Fruit fly (Drosophila melanogaster) whole organism, prepupa: Measurements from ENCODE around the gene Rbfox1.
A peak's percentile ranks its signal among the peaks of the same experiment; 100 is the strongest.

Source experiments
- Blimp-1 ChIP-seq: fragments of 200-800 bp; sonication (Bioruptor generic); optimal IDR thresholded peaks from 3 replicates; lab custom pipeline; 2017; ENCODE audit warnings: missing biosample characterization, missing genetic modification characterization, mild to moderate bottlenecking, moderate library complexity, missing genetic modification reagents
- CG10631 ChIP-seq: fragments of 200-800 bp; sonication (Bioruptor generic); optimal IDR thresholded peaks from 2 replicates; lab custom pipeline; 2016; ENCODE audit warnings: missing biosample characterization, missing genetic modification characterization
- CG10669 ChIP-seq: fragments of 200-800 bp; sonication (Bioruptor generic); optimal IDR thresholded peaks from 3 replicates; lab custom pipeline; 2018; ENCODE audit warnings: missing biosample characterization, mild to moderate bottlenecking, missing genetic modification characterization, moderate library complexity
- CG11294 ChIP-seq: fragments of 200-800 bp; sonication (Bioruptor generic); IDR thresholded peaks from 2 replicates; pipeline ENCODE4 v1.3.6; 2022; ENCODE audit warnings: missing biosample characterization, missing genetic modification characterization
- CG11902 ChIP-seq: fragments of 200-800 bp; sonication (Bioruptor generic); optimal IDR thresholded peaks from 3 replicates; lab custom pipeline; 2016; ENCODE audit warnings: missing biosample characterization, missing genetic modification characterization
- CG15336 ChIP-seq: fragments of 200-800 bp; sonication (Bioruptor generic); IDR thresholded peaks from 2 replicates; pipeline ENCODE4 v1.3.6; 2022; ENCODE audit warnings: missing biosample characterization, missing genetic modification characterization
- CG1621 ChIP-seq: fragments of 200-800 bp; sonication (Bioruptor generic); optimal IDR thresholded peaks from 3 replicates; lab custom pipeline; 2018; ENCODE audit warnings: missing biosample characterization, mild to moderate bottlenecking, missing genetic modification characterization
- CG32006 ChIP-seq: fragments of 200-800 bp; sonication (Bioruptor generic); optimal IDR thresholded peaks from 3 replicates; lab custom pipeline; 2017; ENCODE audit warnings: missing biosample characterization, mild to moderate bottlenecking, missing genetic modification characterization
- CG34406 ChIP-seq: fragments of 200-800 bp; sonication (Bioruptor generic); optimal IDR thresholded peaks from 3 replicates; lab custom pipeline; 2016; ENCODE audit warnings: missing biosample characterization, missing genetic modification characterization
- CG4318 ChIP-seq: fragments of 200-800 bp; sonication (Bioruptor generic); optimal IDR thresholded peaks from 3 replicates; lab custom pipeline; 2017; ENCODE audit warnings: missing biosample characterization, mild to moderate bottlenecking, missing genetic modification characterization
- CG6163 ChIP-seq: fragments of 200-800 bp; sonication (Bioruptor generic); IDR thresholded peaks from 3 replicates; pipeline ENCODE4 v1.3.6; 2022; ENCODE audit warnings: missing biosample characterization, missing genetic modification characterization
- CG6792 ChIP-seq: fragments of 200-800 bp; sonication (Bioruptor generic); optimal IDR thresholded peaks from 3 replicates; lab custom pipeline; 2016; ENCODE audit warnings: missing biosample characterization, missing genetic modification characterization
- CG6808 ChIP-seq: fragments of 200-800 bp; sonication (Bioruptor generic); optimal IDR thresholded peaks from 3 replicates; lab custom pipeline; 2017; ENCODE audit warnings: missing biosample characterization, missing genetic modification characterization, mild to moderate bottlenecking, moderate library complexity, missing genetic modification reagents
- CG6854 ChIP-seq: fragments of 200-800 bp; sonication (Bioruptor generic); optimal IDR thresholded peaks from 2 replicates; lab custom pipeline; 2017; ENCODE audit warnings: missing biosample characterization, mild to moderate bottlenecking, missing genetic modification characterization
- CG7368 ChIP-seq: fragments of 200-800 bp; sonication (Bioruptor generic); optimal IDR thresholded peaks from 3 replicates; lab custom pipeline; 2016; ENCODE audit warnings: missing biosample characterization, missing genetic modification characterization
- CG8119 ChIP-seq: fragments of 200-800 bp; sonication (Bioruptor generic); IDR thresholded peaks from 3 replicates; pipeline ENCODE4 v1.3.6; 2022; ENCODE audit warnings: missing biosample characterization, missing genetic modification characterization
- CG8319 ChIP-seq: fragments of 200-800 bp; sonication (Bioruptor generic); optimal IDR thresholded peaks from 3 replicates; lab custom pipeline; 2016; ENCODE audit warnings: missing biosample characterization, missing genetic modification characterization
- CG8632 ChIP-seq: fragments of 200-800 bp; sonication (Bioruptor generic); optimal IDR thresholded peaks from 3 replicates; lab custom pipeline; 2016; ENCODE audit warnings: missing biosample characterization, missing genetic modification characterization
- CG9139 ChIP-seq: fragments of 200-800 bp; sonication (Bioruptor generic); optimal IDR thresholded peaks from 3 replicates; lab custom pipeline; 2017; ENCODE audit warnings: missing biosample characterization, mild to moderate bottlenecking, missing genetic modification characterization
- Eip75B ChIP-seq: fragments of 200-800 bp; sonication (Bioruptor generic); optimal IDR thresholded peaks from 3 replicates; lab custom pipeline; 2016; ENCODE audit warnings: missing biosample characterization, missing genetic modification characterization
- Eip93F ChIP-seq: fragments of 200-800 bp; sonication (Bioruptor generic); optimal IDR thresholded peaks from 2 replicates; lab custom pipeline; 2016; ENCODE audit warnings: missing biosample characterization, mild to moderate bottlenecking, missing genetic modification characterization
- Ets21C ChIP-seq: fragments of 200-800 bp; sonication (Bioruptor generic); optimal IDR thresholded peaks from 3 replicates; lab custom pipeline; 2016; ENCODE audit warnings: missing biosample characterization, missing genetic modification characterization
- Ets96B ChIP-seq: fragments of 200-800 bp; optimal IDR thresholded peaks from 2 replicates; lab custom pipeline; 2019; ENCODE audit warnings: missing biosample characterization, mild to moderate bottlenecking, missing genetic modification characterization, moderate library complexity
- Gug ChIP-seq: fragments of 200-800 bp; sonication (Bioruptor generic); IDR thresholded peaks from 2 replicates; pipeline ENCODE4 v1.3.6; 2022; ENCODE audit warnings: missing biosample characterization, missing genetic modification characterization
- Hr39 ChIP-seq: fragments of 200-800 bp; sonication (Bioruptor generic); optimal IDR thresholded peaks from 2 replicates; lab custom pipeline; 2016; ENCODE audit warnings: missing biosample characterization, missing genetic modification characterization
- Hr4 ChIP-seq: fragments of 200-800 bp; sonication (Bioruptor generic); optimal IDR thresholded peaks from 3 replicates; lab custom pipeline; 2016; ENCODE audit warnings: missing biosample characterization, missing genetic modification characterization
- Lpt ChIP-seq: fragments of 200-800 bp; sonication (Bioruptor generic); optimal IDR thresholded peaks from 3 replicates; lab custom pipeline; 2016; ENCODE audit warnings: missing biosample characterization, missing genetic modification characterization
- OdsH ChIP-seq: fragments of 200-800 bp; sonication (Bioruptor generic); optimal IDR thresholded peaks from 3 replicates; lab custom pipeline; 2016; ENCODE audit warnings: missing biosample characterization, missing genetic modification characterization
- Smox ChIP-seq: fragments of 200-800 bp; sonication (Bioruptor generic); optimal IDR thresholded peaks from 3 replicates; lab custom pipeline; 2016; ENCODE audit warnings: missing biosample characterization, missing genetic modification characterization
- Sox15 ChIP-seq: fragments of 200-800 bp; sonication (Bioruptor generic); optimal IDR thresholded peaks from 3 replicates; lab custom pipeline; 2016; ENCODE audit warnings: missing biosample characterization, missing genetic modification characterization
- achi ChIP-seq: fragments of 200-800 bp; sonication (Bioruptor generic); optimal IDR thresholded peaks from 3 replicates; lab custom pipeline; 2016; ENCODE audit warnings: missing biosample characterization, missing genetic modification characterization
- acj6 ChIP-seq: fragments of 200-800 bp; sonication (Bioruptor generic); optimal IDR thresholded peaks from 3 replicates; lab custom pipeline; 2016; ENCODE audit warnings: missing biosample characterization, missing genetic modification characterization
- cyc ChIP-seq: fragments of 200-800 bp; sonication (Bioruptor generic); optimal IDR thresholded peaks from 3 replicates; lab custom pipeline; 2016; ENCODE audit warnings: missing biosample characterization, missing genetic modification characterization
- dac ChIP-seq: fragments of 200-800 bp; sonication (Bioruptor generic); optimal IDR thresholded peaks from 2 replicates; lab custom pipeline; 2017; ENCODE audit warnings: missing biosample characterization, mild to moderate bottlenecking, missing genetic modification characterization
- dsx ChIP-seq: fragments of 200-800 bp; optimal IDR thresholded peaks from 3 replicates; lab custom pipeline; 2019; ENCODE audit warnings: missing biosample characterization, mild to moderate bottlenecking, missing genetic modification characterization, moderate library complexity; ENCODE audit not compliant: poor library complexity, severe bottlenecking
- eg ChIP-seq: fragments of 200-800 bp; sonication (Bioruptor generic); IDR thresholded peaks from 3 replicates; pipeline ENCODE4 v1.3.6; 2022; ENCODE audit warnings: missing biosample characterization, missing genetic modification characterization
- esn ChIP-seq: fragments of 200-800 bp; sonication (Bioruptor generic); optimal IDR thresholded peaks from 2 replicates; lab custom pipeline; 2016; ENCODE audit warnings: missing biosample characterization, mild to moderate bottlenecking, missing genetic modification characterization, moderate library complexity
- fd59A ChIP-seq: fragments of 200-800 bp; sonication (Bioruptor generic); optimal IDR thresholded peaks from 2 replicates; lab custom pipeline; 2017; ENCODE audit warnings: missing biosample characterization, mild to moderate bottlenecking, missing genetic modification characterization, missing genetic modification reagents
- fkh ChIP-seq: fragments of 200-800 bp; sonication (Bioruptor generic); optimal IDR thresholded peaks from 3 replicates; lab custom pipeline; 2017; ENCODE audit warnings: missing biosample characterization, mild to moderate bottlenecking, missing genetic modification characterization, moderate library complexity
- lz ChIP-seq: fragments of 200-800 bp; sonication (Bioruptor generic); optimal IDR thresholded peaks from 3 replicates; lab custom pipeline; 2016; ENCODE audit warnings: missing biosample characterization, missing genetic modification characterization
- net ChIP-seq: fragments of 200-800 bp; sonication (Bioruptor generic); optimal IDR thresholded peaks from 3 replicates; lab custom pipeline; 2016; ENCODE audit warnings: missing biosample characterization, missing genetic modification characterization
- ss ChIP-seq, 2 experiments: fragments of 200-800 bp; sonication (Bioruptor generic); optimal IDR thresholded peaks; 2 replicates in 1 of 2; 3 replicates in 1 of 2; lab custom pipeline; 2017 to 2018; ENCODE audit warnings: mild to moderate bottlenecking in 2 of 2, missing biosample characterization in 2 of 2, missing genetic modification characterization in 2 of 2, moderate library complexity in 1 of 2
- svp ChIP-seq: fragments of 200-800 bp; sonication (Bioruptor generic); peaks from one replicate; lab custom pipeline; 2016; ENCODE audit warnings: missing biosample characterization, missing genetic modification characterization
- topi ChIP-seq: fragments of 200-800 bp; sonication (Bioruptor generic); optimal IDR thresholded peaks from 3 replicates; lab custom pipeline; 2016; ENCODE audit warnings: missing biosample characterization, missing genetic modification characterization

Gene Rbfox1

DNA sequence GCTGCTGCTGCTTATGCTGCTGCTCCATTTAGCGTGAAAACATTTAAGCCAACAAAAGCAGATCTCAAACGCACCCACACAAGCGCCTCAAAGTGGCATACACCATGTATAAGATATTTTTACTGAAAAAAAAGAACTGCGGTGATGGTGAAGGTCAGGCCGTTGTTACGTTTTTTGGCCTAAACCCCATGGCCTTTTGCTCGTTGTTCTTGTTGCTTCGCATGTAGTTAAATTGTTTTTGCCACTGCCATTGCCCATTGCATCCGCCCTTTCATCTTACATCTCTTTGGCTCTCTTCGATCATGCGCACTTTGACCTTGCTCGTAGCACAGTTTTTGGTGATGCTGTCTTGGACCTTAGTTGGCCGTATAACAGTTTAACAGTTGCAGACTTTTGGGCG is 4.3 kb downstream of the Rbfox1 start:
- TF ChIP-seq Ets21C (GFP tag; lab: Kevin White, UChicago) (no peak), eg (GFP tag; lab: Robert Waterston, UW) (no peak), CG1621 (tag; lab: Kevin White, UChicago) (no peak), CG10631 (GFP tag; lab: Kevin White, UChicago) (no peak), CG8632 (GFP tag; lab: Kevin White, UChicago) (no peak), CG34406 (GFP tag; lab: Kevin White, UChicago) (no peak), Hr4 (no peak), Gug (no peak), cyc (GFP tag; lab: Kevin White, UChicago) (no peak), Blimp-1 (GFP tag; lab: Kevin White, UChicago) (no peak), svp (GFP tag; lab: Kevin White, UChicago) (no peak)

DNA sequence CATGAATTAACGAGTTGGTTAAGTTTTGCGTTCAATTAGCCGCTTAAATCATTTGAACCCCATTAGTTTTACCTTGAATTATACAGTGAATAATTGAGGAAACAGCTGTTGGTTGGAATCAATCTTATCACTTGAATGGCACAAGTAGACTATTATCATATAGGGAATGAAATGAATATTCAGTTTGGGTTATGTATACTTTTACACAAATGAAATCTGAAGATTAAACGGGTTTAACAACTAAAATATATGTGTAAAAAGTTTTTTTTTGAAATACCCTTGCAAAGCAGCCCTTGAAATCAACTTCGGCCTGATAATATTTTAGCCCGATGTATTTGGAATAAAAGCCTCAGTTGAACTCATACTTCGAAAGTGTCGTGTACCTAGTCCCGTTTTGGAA is 9.3 kb downstream of the Rbfox1 start, which contains the start of gene S-Lap4:
TSS of gene S-Lap4 (plus strand) at position 301 of the 400 bp plus-strand sequence.
- TF ChIP-seq CG11294 (GFP tag; lab: Robert Waterston, UW) (no peak), Sox15 (GFP tag; lab: Kevin White, UChicago) (no peak), CG4318 (GFP tag; lab: Kevin White, UChicago) (no peak), fd59A (GFP tag; lab: Kevin White, UChicago) (no peak), Hr4 (no peak), CG11902 (GFP tag; lab: Kevin White, UChicago) (no peak), acj6 (no peak), Eip75B (no peak), topi (no peak), CG9139 (GFP tag; lab: Kevin White, UChicago) (no peak), CG6854 (GFP tag; lab: Kevin White, UChicago) (no peak), CG8119 (GFP tag; lab: Robert Waterston, UW) (no peak), CG6163 (GFP tag; lab: Robert Waterston, UW) (no peak), net (GFP tag; lab: Kevin White, UChicago) (no peak), Lpt (GFP tag; lab: Kevin White, UChicago) (no peak)

DNA sequence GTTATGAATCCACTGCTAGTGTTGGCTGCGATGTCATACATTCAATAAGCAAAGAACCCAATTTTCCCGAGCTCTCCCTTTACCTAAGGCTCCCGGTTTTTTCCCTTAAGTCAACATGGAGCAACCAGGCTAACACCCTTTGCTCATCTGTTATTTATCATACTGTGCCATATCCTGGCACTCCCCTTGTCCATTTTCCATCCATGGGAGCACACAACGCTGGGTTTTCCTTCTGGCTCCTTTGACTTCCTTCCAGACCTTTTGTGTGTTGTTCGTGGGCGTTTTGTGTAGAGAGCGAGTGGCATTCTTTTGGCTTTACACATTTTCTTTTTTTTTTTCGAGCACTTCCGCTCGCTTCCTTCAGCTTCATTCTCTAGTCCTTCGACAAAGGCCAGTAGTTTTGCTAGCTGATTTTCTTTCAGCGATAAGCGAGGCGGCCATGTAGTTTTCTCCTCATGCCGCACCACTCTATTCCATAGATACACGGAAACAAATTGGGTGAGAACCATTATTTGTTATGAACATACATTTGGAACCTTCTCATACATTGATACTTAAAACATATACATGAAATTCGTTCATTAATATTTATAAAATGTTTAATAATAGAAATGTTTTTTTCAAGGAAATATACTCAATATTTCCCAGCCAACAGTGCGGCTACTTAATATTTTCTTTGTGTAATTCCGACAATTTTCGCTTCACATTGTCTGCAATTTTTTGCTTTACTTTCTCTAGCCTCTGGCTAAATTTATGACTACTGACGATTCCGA is 14.9 kb downstream of the Rbfox1 start:
- TF ChIP-seq achi (GFP tag; lab: Kevin White, UChicago): no peak
- no peak for TF ChIP-seq ss (GFP tag; optimal IDR thresholded peaks at IDR 0.05; lab: Kevin White, UChicago)
- no peak for TF ChIP-seq Smox (GFP tag; lab: Kevin White, UChicago)
- TF ChIP-seq CG32006: peak; percentile 3
- no peak for TF ChIP-seq CG7368 (GFP tag; lab: Kevin White, UChicago)
- no peak for TF ChIP-seq OdsH (GFP tag; lab: Kevin White, UChicago)

DNA sequence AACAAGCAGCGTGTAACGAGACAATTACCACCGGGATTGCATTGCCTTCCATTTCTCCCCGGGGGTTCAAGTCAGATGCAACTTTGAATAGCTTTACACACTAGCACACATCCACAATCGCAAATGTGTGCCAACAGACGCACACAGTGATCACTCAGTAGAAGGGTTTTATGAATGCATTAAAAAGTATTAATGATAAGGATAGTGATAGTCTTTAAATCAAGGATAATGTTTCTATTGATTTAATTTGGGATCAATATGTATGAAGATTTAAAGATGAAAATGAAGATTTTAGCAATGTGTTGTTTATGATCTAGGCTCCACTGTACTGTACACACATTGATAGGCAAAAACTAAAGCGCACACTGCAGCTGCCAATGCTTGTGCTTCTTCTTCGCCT is 23.4 kb downstream of the Rbfox1 start:
- no peak for TF ChIP-seq dsx
- no peak for TF ChIP-seq Ets96B (tag; lab: Kevin White, UChicago)
- TF ChIP-seq lz (GFP tag; lab: Kevin White, UChicago): no peak
- TF ChIP-seq fkh: no peak
- TF ChIP-seq CG6163 (GFP tag; lab: Robert Waterston, UW): no peak
- no peak for TF ChIP-seq esn (GFP tag; lab: Kevin White, UChicago)
- TF ChIP-seq dac (GFP tag; lab: Kevin White, UChicago): no peak
- TF ChIP-seq CG4318 (GFP tag; lab: Kevin White, UChicago): peak; percentile 3
- TF ChIP-seq Gug: no peak
- TF ChIP-seq svp (GFP tag; lab: Kevin White, UChicago): no peak
- TF ChIP-seq achi (GFP tag; lab: Kevin White, UChicago): peak; percentile 5
- TF ChIP-seq topi: no peak
- TF ChIP-seq CG10631 (GFP tag; lab: Kevin White, UChicago): no peak
- no peak for TF ChIP-seq CG6808 (GFP tag; lab: Kevin White, UChicago)
- peak; percentile 1 for TF ChIP-seq OdsH (GFP tag; lab: Kevin White, UChicago)
- peak; percentile 3 for TF ChIP-seq CG10669
- no peak for TF ChIP-seq CG6792 (GFP tag; lab: Kevin White, UChicago)
- TF ChIP-seq net (GFP tag; lab: Kevin White, UChicago): no peak
- no peak for TF ChIP-seq CG11902 (GFP tag; lab: Kevin White, UChicago)
- TF ChIP-seq CG11294 (GFP tag; lab: Robert Waterston, UW): 0 out of 2 replicates have a peak, but pooled peaks have one; percentile 29
- TF ChIP-seq CG15336 (GFP tag; lab: Robert Waterston, UW): no peak; the same call in 1 of the 2 replicates
- no peak for TF ChIP-seq CG8319 (GFP tag; lab: Kevin White, UChicago)
- no peak for TF ChIP-seq Hr39
- TF ChIP-seq Eip93F: no peak
- TF ChIP-seq Sox15 (GFP tag; lab: Kevin White, UChicago): no peak
- peak; percentile 54 for TF ChIP-seq CG32006
